Worm (Caenorhabditis elegans): ENCODE measurements around the gene ZK813.3.

The ZK813.3 gene

DNA sequence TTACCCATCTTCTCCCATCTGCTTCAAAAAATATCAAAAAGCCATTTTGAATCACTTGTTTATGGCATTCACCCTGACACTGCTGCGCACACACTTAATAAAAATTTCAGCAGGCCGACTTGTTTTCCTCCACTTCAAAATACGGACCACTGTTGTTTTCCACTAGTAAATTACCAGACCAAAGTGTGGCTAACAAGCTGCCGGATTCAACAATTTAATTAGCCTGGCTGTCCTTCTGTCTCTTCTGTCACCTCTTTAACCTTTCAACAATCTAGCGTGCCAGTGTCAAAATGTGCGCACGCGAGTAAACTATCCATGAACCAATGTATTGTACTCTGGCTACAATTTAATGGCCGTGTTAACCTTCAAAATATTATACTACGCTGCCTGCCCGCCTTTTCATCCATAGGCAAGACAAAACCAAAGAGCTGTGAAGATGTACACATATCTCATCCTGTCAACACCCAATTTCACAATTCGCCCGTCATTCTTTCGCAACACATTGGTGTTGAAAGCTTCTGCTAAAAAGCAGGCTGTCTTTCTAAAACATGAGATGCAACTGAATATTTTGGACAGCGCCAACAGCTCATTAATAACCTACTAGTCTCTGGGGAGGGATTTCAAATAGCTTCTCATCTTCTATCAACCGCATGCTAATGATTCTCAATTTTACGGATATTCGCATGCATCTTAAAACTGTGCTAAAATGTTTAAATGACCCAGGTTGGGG is 22.8 kb downstream of the ZK813.3 start:
- TF ChIP-seq cebp-1 (GFP tag; IDR thresholded peaks at IDR 0.05) (peak; percentile 52; the same call in 1 of the 2 replicates), cebp-1 (tag; optimal IDR thresholded peaks at IDR 0.05) (peak; percentile 91), ceh-100 (GFP tag; IDR thresholded peaks at IDR 0.05) (no peak)

DNA sequence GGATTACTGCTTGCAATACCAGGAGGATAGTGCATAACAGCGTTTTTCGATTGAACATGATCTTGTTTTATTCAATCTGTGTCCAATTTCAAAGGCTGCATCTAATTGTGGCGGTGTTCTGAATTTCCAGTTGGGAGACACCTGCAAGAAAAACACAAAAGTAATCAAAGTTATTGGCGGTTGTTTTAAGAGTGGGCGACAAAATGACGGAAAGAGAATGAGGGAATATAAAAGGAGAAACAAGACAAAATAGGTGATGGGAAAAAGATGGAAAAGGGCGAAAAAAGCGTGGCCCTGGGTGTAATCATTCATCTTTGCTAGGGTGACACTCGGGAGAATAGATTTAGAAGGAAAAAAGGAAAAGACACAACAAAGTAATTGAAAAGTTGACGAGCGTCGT is 24.1 kb downstream of the ZK813.3 start, which contains the start of the genes ZK377.15 and sax-3:
ZK377.15 (minus strand) TSS at position 101 of the 400 bp plus-strand sequence.
sax-3 (minus strand) TSS at position 143 of the 400 bp plus-strand sequence.
- TF ChIP-seq akir-1 (GFP tag; optimal IDR thresholded peaks at IDR 0.05) (no peak), hlh-12 (tag; optimal IDR thresholded peaks at IDR 0.05) (no peak), chd-7 (tag; optimal IDR thresholded peaks at IDR 0.05) (no peak), dox-1 (GFP tag; IDR thresholded peaks at IDR 0.05) (no peak), rpc-1 (optimal IDR thresholded peaks at IDR 0.05) (no peak), rpc-1 (tag; optimal IDR thresholded peaks at IDR 0.05) (no peak), let-607 (tag; optimal IDR thresholded peaks at IDR 0.05) (no peak), mcd-1 (GFP tag; IDR thresholded peaks at IDR 0.05) (no peak), lir-1 (GFP tag; conservative IDR thresholded peaks at IDR 0.05) (no peak), ZK185.1 (tag; optimal IDR thresholded peaks at IDR 0.05; ENCODE audit: poor library complexity, severe bottlenecking) (no peak), madf-6 (GFP tag; IDR thresholded peaks at IDR 0.05) (no peak), let-526 (GFP tag; IDR thresholded peaks at IDR 0.05) (no peak), sea-2 (GFP tag; IDR thresholded peaks at IDR 0.05) (no peak), bed-2 (GFP tag; IDR thresholded peaks at IDR 0.05) (no peak), snpc-1.3 (tag; optimal IDR thresholded peaks at IDR 0.05; ENCODE audit: insufficient read depth) (no peak), attf-3 (GFP tag; conservative IDR thresholded peaks at IDR 0.05) (no peak), snpc-1.1 (tag; optimal IDR thresholded peaks at IDR 0.05; ENCODE audit: insufficient read depth) (no peak), cebp-1 (GFP tag; IDR thresholded peaks at IDR 0.05) (no peak), cebp-1 (tag; optimal IDR thresholded peaks at IDR 0.05) (no peak)

DNA sequence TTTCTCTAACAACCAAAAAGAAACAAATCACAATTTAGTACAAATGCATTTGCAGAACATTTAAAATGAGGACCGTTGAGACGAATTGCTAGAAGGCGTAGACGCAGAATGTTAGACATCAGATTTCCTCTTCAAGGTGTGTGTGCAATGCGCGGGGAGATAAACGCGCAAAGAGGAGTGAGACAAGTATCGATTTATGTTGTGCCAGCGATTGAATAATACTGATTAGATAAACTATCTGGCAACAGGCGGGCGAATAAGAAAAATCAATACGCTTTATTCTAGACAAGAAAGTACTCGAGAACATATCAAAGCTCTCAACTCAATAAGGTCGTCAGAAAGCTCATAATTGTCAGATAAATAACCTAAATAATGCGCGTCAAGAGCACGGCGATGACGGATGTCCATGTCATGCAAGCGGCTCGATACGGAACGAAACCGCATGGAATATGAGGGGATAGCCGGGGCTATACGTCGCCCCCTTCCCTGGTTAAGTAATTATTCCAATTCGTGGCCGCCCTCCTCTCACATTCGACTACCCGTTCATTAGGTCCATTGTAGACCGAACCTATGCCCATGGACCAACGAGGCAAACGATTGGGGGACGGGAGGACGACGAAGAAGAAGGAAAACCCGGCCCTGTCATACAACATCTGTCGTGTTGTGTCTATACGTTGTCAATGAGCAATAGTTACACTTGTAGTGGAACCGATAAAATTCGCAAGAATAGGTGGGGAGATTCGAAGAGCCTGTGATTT is 25.5 kb downstream of the ZK813.3 start:
- TF ChIP-seq pha-4 (tag; optimal IDR thresholded peaks at IDR 0.05) (no peak), lin-40 (tag; optimal IDR thresholded peaks at IDR 0.05) (no peak), aptf-2 (GFP tag; conservative IDR thresholded peaks at IDR 0.05) (no peak), ceh-91 (GFP tag; IDR thresholded peaks at IDR 0.05) (no peak), ztf-6 (GFP tag; IDR thresholded peaks at IDR 0.05) (no peak), aptf-3 (GFP tag; IDR thresholded peaks at IDR 0.05) (no peak), lir-1 (GFP tag; conservative IDR thresholded peaks at IDR 0.05) (no peak), egrh-3 (GFP tag; IDR thresholded peaks at IDR 0.05) (no peak), ZK185.1 (tag; optimal IDR thresholded peaks at IDR 0.05; ENCODE audit: poor library complexity, severe bottlenecking) (no peak), T26A5.8 (tag; optimal IDR thresholded peaks at IDR 0.05) (no peak), rec-8 (tag; optimal IDR thresholded peaks at IDR 0.05) (no peak), snpc-1.3 (tag; optimal IDR thresholded peaks at IDR 0.05; ENCODE audit: insufficient read depth) (no peak), B0019.2 (GFP tag; conservative IDR thresholded peaks at IDR 0.05) (no peak), let-607 (tag; optimal IDR thresholded peaks at IDR 0.05) (no peak), tbx-9 (tag; optimal IDR thresholded peaks at IDR 0.05; ENCODE audit: borderline replicate concordance) (no peak), hrde-1 (tag; optimal IDR thresholded peaks at IDR 0.05; ENCODE audit: borderline replicate concordance) (no peak), atf-7 (tag; optimal IDR thresholded peaks at IDR 0.05) (no peak), ztf-25 (GFP tag; IDR thresholded peaks at IDR 0.05) (no peak)
